Worm (Caenorhabditis elegans) whole organism, late embryonic: ENCODE data around the gene bet-2.

Experiments used
- C38D4.7 ChIP-seq: fragments of 200-800 bp; sonication (Bioruptor generic); optimal IDR thresholded peaks from 2 replicates; lab custom pipeline; 2018; ENCODE audit warnings: mild to moderate bottlenecking, missing genetic modification characterization, moderate library complexity, missing compliant biosample characterization
- F13H6.1 ChIP-seq: sonication (generic microtip); optimal IDR thresholded peaks from 2 replicates; lab custom pipeline; 2016; ENCODE audit warnings: missing genetic modification characterization, missing compliant biosample characterization
- ceh-14 ChIP-seq: sonication (generic microtip); optimal IDR thresholded peaks from 2 replicates; lab custom pipeline; 2016; ENCODE audit warnings: missing genotype, missing genetic modification characterization, missing compliant biosample characterization
- ceh-18 ChIP-seq: sonication (generic microtip); optimal IDR thresholded peaks from 2 replicates; lab custom pipeline; 2016; ENCODE audit warnings: missing genetic modification characterization, missing compliant biosample characterization
- ceh-19 ChIP-seq: fragments of 200-800 bp; sonication (Bioruptor generic); optimal IDR thresholded peaks from 2 replicates; lab custom pipeline; 2018; ENCODE audit warnings: mild to moderate bottlenecking, missing genetic modification characterization, missing compliant biosample characterization
- ceh-2 ChIP-seq: sonication (generic microtip); optimal IDR thresholded peaks from 2 replicates; lab custom pipeline; 2016; ENCODE audit warnings: missing genotype, missing genetic modification characterization, missing compliant biosample characterization
- ceh-24 ChIP-seq: sonication (generic microtip); optimal IDR thresholded peaks from 2 replicates; lab custom pipeline; 2016; ENCODE audit warnings: mild to moderate bottlenecking, missing genetic modification characterization, missing compliant biosample characterization
- ceh-30 ChIP-seq: fragments of 150-350 bp; optimal IDR thresholded peaks from 2 replicates; lab custom pipeline; 2014; ENCODE audit warnings: missing biosample characterization, missing genetic modification characterization
- ceh-48 ChIP-seq: sonication (generic microtip); optimal IDR thresholded peaks from 2 replicates; lab custom pipeline; 2016; ENCODE audit warnings: missing genetic modification characterization, inconsistent platforms, missing compliant biosample characterization
- ceh-6 ChIP-seq: fragments of 200-800 bp; sonication (Bioruptor generic); optimal IDR thresholded peaks from 2 replicates; lab custom pipeline; 2018; ENCODE audit warnings: mild to moderate bottlenecking, missing genetic modification characterization, missing compliant biosample characterization
- che-1 ChIP-seq: sonication (generic microtip); optimal IDR thresholded peaks from 2 replicates; lab custom pipeline; 2016; ENCODE audit warnings: mild to moderate bottlenecking, missing genetic modification characterization, missing compliant biosample characterization
- dmd-4 ChIP-seq: sonication (generic microtip); optimal IDR thresholded peaks from 2 replicates; lab custom pipeline; 2016; ENCODE audit warnings: borderline replicate concordance, missing genetic modification characterization, missing compliant biosample characterization
- dve-1 ChIP-seq: sonication (generic microtip); optimal IDR thresholded peaks from 2 replicates; lab custom pipeline; 2017; ENCODE audit warnings: antibody characterized with exemption, mild to moderate bottlenecking, missing genetic modification characterization, missing compliant biosample characterization
- elt-2 ChIP-seq: sonication (generic microtip); optimal IDR thresholded peaks from 2 replicates; lab custom pipeline; 2016; ENCODE audit warnings: missing genetic modification reagents, missing genetic modification characterization, missing compliant biosample characterization
- elt-4 ChIP-seq: sonication (generic microtip); optimal IDR thresholded peaks from 2 replicates; lab custom pipeline; 2016; ENCODE audit warnings: missing genetic modification characterization, missing compliant biosample characterization
- ets-4 ChIP-seq: sonication (generic microtip); optimal IDR thresholded peaks from 2 replicates; lab custom pipeline; 2016; ENCODE audit warnings: missing genetic modification characterization, missing compliant biosample characterization
- eyg-1 ChIP-seq: sonication (generic microtip); optimal IDR thresholded peaks from 2 replicates; lab custom pipeline; 2016; ENCODE audit warnings: missing genotype, missing genetic modification characterization, missing compliant biosample characterization
- gmeb-2 ChIP-seq: sonication (generic microtip); optimal IDR thresholded peaks from 2 replicates; lab custom pipeline; 2016; ENCODE audit warnings: missing genetic modification characterization, inconsistent platforms, missing compliant biosample characterization
- hlh-13 ChIP-seq: fragments of 200-800 bp; sonication (Bioruptor generic); optimal IDR thresholded peaks from 2 replicates; lab custom pipeline; 2018; ENCODE audit warnings: mild to moderate bottlenecking, missing genetic modification characterization, missing compliant biosample characterization
- hlh-30 ChIP-seq: sonication (generic microtip); optimal IDR thresholded peaks from 2 replicates; lab custom pipeline; 2017; ENCODE audit warnings: antibody characterized with exemption, missing genetic modification characterization, missing compliant biosample characterization; ENCODE audit not compliant: insufficient read depth
- hlh-8 ChIP-seq: sonication (generic microtip); optimal IDR thresholded peaks from 2 replicates; lab custom pipeline; 2016; ENCODE audit warnings: missing genotype, missing genetic modification characterization, missing compliant biosample characterization
- lin-11 ChIP-seq: fragments of 200-800 bp; sonication (Bioruptor generic); optimal IDR thresholded peaks from 2 replicates; lab custom pipeline; 2018; ENCODE audit warnings: mild to moderate bottlenecking, missing genetic modification characterization, missing compliant biosample characterization
- madf-2 ChIP-seq: sonication (generic microtip); optimal IDR thresholded peaks from 2 replicates; lab custom pipeline; 2017; ENCODE audit warnings: missing genetic modification characterization, missing compliant biosample characterization
- nfya-1 ChIP-seq: sonication (generic microtip); optimal IDR thresholded peaks from 2 replicates; lab custom pipeline; 2017; ENCODE audit warnings: missing genetic modification characterization, mild to moderate bottlenecking, missing compliant biosample characterization, antibody characterized with exemption, moderate library complexity
- nhr-11 ChIP-seq: fragments of 150-350 bp; optimal IDR thresholded peaks from 2 replicates; lab custom pipeline; 2014; ENCODE audit warnings: missing biosample characterization, missing genetic modification characterization
- npax-4 ChIP-seq: sonication (generic microtip); optimal IDR thresholded peaks from 2 replicates; lab custom pipeline; 2016; ENCODE audit warnings: missing genetic modification characterization, missing compliant biosample characterization
- pat-9 ChIP-seq: fragments of 200-800 bp; sonication (Bioruptor generic); optimal IDR thresholded peaks from 2 replicates; lab custom pipeline; 2018; ENCODE audit warnings: mild to moderate bottlenecking, missing genetic modification characterization, moderate library complexity, missing compliant biosample characterization
- pax-1 ChIP-seq: fragments of 150-350 bp; optimal IDR thresholded peaks from 2 replicates; lab custom pipeline; 2014; ENCODE audit warnings: missing biosample characterization, missing genetic modification characterization
- pha-2 ChIP-seq: sonication (generic microtip); optimal IDR thresholded peaks from 2 replicates; lab custom pipeline; 2017; ENCODE audit warnings: mild to moderate bottlenecking, missing genetic modification characterization, missing compliant biosample characterization
- ref-2 ChIP-seq: sonication (generic microtip); optimal IDR thresholded peaks from 2 replicates; lab custom pipeline; 2016; ENCODE audit warnings: missing genetic modification characterization, missing compliant biosample characterization
- rnt-1 ChIP-seq: sonication (generic microtip); optimal IDR thresholded peaks from 2 replicates; lab custom pipeline; 2016; ENCODE audit warnings: missing genetic modification characterization, missing compliant biosample characterization
- sox-2 ChIP-seq: fragments of 200-800 bp; sonication (Bioruptor generic); IDR thresholded peaks from 2 replicates; pipeline ENCODE4 v1.3.6; 2022; ENCODE audit warnings: missing genetic modification reagents, missing genetic modification characterization, missing compliant biosample characterization
- syd-9 ChIP-seq: sonication (generic microtip); optimal IDR thresholded peaks from 2 replicates; lab custom pipeline; 2016; ENCODE audit warnings: mild to moderate bottlenecking, missing genetic modification characterization, moderate library complexity, missing compliant biosample characterization
- tbx-2 ChIP-seq: sonication (generic microtip); optimal IDR thresholded peaks from 2 replicates; lab custom pipeline; 2016; ENCODE audit warnings: missing genetic modification characterization, missing compliant biosample characterization
- ttx-3 ChIP-seq: sonication (generic microtip); optimal IDR thresholded peaks from 2 replicates; lab custom pipeline; 2016; ENCODE audit warnings: missing genetic modification reagents, missing genetic modification characterization, missing compliant biosample characterization
- unc-86 ChIP-seq: sonication (generic microtip); optimal IDR thresholded peaks from 2 replicates; lab custom pipeline; 2016; ENCODE audit warnings: missing genetic modification characterization, missing compliant biosample characterization
- ztf-16 ChIP-seq: sonication (generic microtip); optimal IDR thresholded peaks from 2 replicates; lab custom pipeline; 2017; ENCODE audit warnings: missing genetic modification characterization, missing compliant biosample characterization

Gene bet-2

ce11 chrX:10524483-10524948 lies 44.6 kb upstream of the bet-2 start, which contains the start of the genes mboa-7 and git-1 (continued):
- no peak for TF ChIP-seq lin-11 (tag; lab: Kevin White, UChicago)
- TF ChIP-seq ttx-3 (tag; lab: Kevin White, UChicago), result no peak
- no peak for TF ChIP-seq ztf-16
- no peak for TF ChIP-seq dmd-4 (tag; lab: Kevin White, UChicago)
- no peak for TF ChIP-seq rnt-1
- no peak for TF ChIP-seq ceh-19
- TF ChIP-seq unc-86, result no peak
- no peak for TF ChIP-seq ceh-14 (tag; lab: Kevin White, UChicago)
- TF ChIP-seq ceh-30 (tag; lab: Kevin White, UChicago), result no peak
- no peak for TF ChIP-seq npax-4
- peak; percentile 33 for TF ChIP-seq elt-2

- TF ChIP-seq F13H6.1 (tag; lab: Kevin White, UChicago), result no peak
- TF ChIP-seq che-1 (tag; lab: Kevin White, UChicago), result no peak
- TF ChIP-seq C38D4.7 (GFP tag; lab: Kevin White, UChicago), result no peak
- TF ChIP-seq hlh-13 (GFP tag; lab: Kevin White, UChicago), result no peak
- no peak for TF ChIP-seq ceh-48 (tag; lab: Kevin White, UChicago)
- no peak for TF ChIP-seq ets-4
- no peak for TF ChIP-seq ceh-18 (tag; lab: Kevin White, UChicago)
- no peak for TF ChIP-seq hlh-30 (tag; lab: Kevin White, UChicago)
Observed at ce11 chrX:10527414-10527813, 41.7 kb upstream of the bet-2 start.

- no peak for TF ChIP-seq elt-4 (tag; lab: Kevin White, UChicago)
- peak; percentile 42 for TF ChIP-seq elt-2
Observed at ce11 chrX:10528993-10529392, 40.1 kb upstream of the bet-2 start, which contains the start of the genes F14F3.5 and slcf-1. F14F3.5 (minus strand) TSS chrX:10529226. slcf-1 (plus strand) TSS chrX:10529294.

ce11 chrX:10532180-10532833 lies 36.8 kb upstream of the bet-2 start:
- TF ChIP-seq tbx-2 (tag; lab: Kevin White, UChicago), result no peak
- TF ChIP-seq madf-2 (tag; lab: Kevin White, UChicago), result no peak
- no peak for TF ChIP-seq ceh-6
- TF ChIP-seq pha-2 (tag; lab: Kevin White, UChicago), result no peak
- no peak for TF ChIP-seq ref-2 (tag; lab: Kevin White, UChicago)
- TF ChIP-seq elt-2, result peak; percentile 60

- TF ChIP-seq pat-9 (tag; lab: Kevin White, UChicago) (no peak), pax-1 (tag; lab: Kevin White, UChicago) (no peak), sox-2 (GFP tag; lab: Robert Waterston, UW) (no peak), ceh-24 (tag; lab: Kevin White, UChicago) (no peak), hlh-13 (GFP tag; lab: Kevin White, UChicago) (no peak), gmeb-2 (tag; lab: Kevin White, UChicago) (no peak), hlh-8 (tag; lab: Kevin White, UChicago) (no peak), ceh-2 (no peak), syd-9 (no peak), ceh-18 (tag; lab: Kevin White, UChicago) (no peak), C38D4.7 (GFP tag; lab: Kevin White, UChicago) (no peak), nfya-1 (no peak), dve-1 (tag; lab: Kevin White, UChicago) (no peak), nhr-11 (no peak), eyg-1 (tag; lab: Kevin White, UChicago) (no peak)
Observed at ce11 chrX:10533447-10533846, 35.6 kb upstream of the bet-2 start, which contains the start of gene glo-3. glo-3 (plus strand) TSS chrX:10533699.
